Fruit fly (Drosophila melanogaster): ENCODE results near the gene CG3942.

DNA sequence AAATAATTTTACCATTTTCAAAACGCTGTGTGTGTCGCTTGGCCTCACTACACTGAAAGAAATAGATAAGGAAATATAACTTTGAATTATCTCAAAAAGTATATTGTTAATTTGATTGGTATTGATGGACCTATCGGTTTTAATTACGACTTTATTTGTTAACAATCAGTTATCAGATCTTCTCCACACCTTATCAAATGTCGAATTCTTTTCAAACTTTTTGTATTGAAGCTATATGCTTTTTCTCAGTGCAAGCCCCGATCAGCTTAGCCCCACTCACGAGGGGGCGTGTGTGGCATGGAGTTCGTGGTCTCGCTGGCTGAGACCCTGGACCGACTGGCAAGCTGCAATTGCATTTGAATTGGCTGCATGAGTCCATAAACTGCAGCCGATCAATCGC lies 43.3 kb downstream of the CG3942 start:
- TF ChIP-seq CG17806 (tag; optimal IDR thresholded peaks at IDR 0.05), result peak; percentile 55
- TF ChIP-seq fd96Ca (GFP tag; IDR thresholded peaks at IDR 0.05), result peak; percentile 23; the same call in 1 of the 3 replicates
- TF ChIP-seq CG34367 (tag; optimal IDR thresholded peaks at IDR 0.05), result peak; percentile 28
- TF ChIP-seq D1 (tag; optimal IDR thresholded peaks at IDR 0.05), result no peak
- peak; percentile 39 for TF ChIP-seq CG8159 (tag; optimal IDR thresholded peaks at IDR 0.05)
- no peak for TF ChIP-seq gl (tag; optimal IDR thresholded peaks at IDR 0.05)
- peak; percentile 74 for TF ChIP-seq CG14655 (GFP tag; optimal IDR thresholded peaks at IDR 0.05)
- TF ChIP-seq CG10348 (GFP tag; IDR thresholded peaks at IDR 0.05), result no peak
- TF ChIP-seq CG32121 (GFP tag; IDR thresholded peaks at IDR 0.05), result peak; percentile 70
- TF ChIP-seq rn (GFP tag; IDR thresholded peaks at IDR 0.05), result 0 out of 2 replicates have a peak, but pooled peaks have one; percentile 25
